Fruit fly (Drosophila melanogaster): Measurements from ENCODE around the gene lqfR.

DNA sequence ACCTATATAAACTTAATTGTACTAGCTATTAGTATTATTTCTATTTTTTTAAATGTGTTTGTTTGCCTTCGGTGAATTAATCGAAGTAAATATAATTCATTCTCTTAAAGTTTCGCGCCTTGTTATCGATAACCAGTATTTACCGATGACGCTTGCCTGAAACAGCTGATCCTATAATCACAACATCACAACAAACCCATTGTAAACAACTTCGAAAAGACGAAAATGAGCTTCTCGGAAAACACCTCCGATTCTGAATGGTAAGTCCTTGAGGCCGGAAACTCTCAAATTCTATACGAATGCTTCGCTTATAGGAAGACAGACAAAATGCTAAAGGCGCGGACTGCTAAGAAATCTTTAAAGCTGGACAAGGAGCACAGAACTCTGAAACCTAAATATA, 31.2 kb upstream of the lqfR start, which contains the start of gene CG34149:
- TF ChIP-seq kay (GFP tag; ENCODE audit: borderline replicate concordance) (no peak), CG7101 (tag; optimal IDR thresholded peaks at IDR 0.05) (no peak), Clk (GFP tag; optimal IDR thresholded peaks at IDR 0.05) (no peak), bab1 (GFP tag; optimal IDR thresholded peaks at IDR 0.05) (no peak), Crg-1 (GFP tag; optimal IDR thresholded peaks at IDR 0.05) (no peak), toe (GFP tag; optimal IDR thresholded peaks at IDR 0.05) (no peak), Hr96 (GFP tag; optimal IDR thresholded peaks at IDR 0.05) (no peak), CG33017 (tag; optimal IDR thresholded peaks at IDR 0.05) (no peak), cnc (optimal IDR thresholded peaks at IDR 0.05) (no peak), Mnt (GFP tag; optimal IDR thresholded peaks at IDR 0.05) (no peak)

Data from whole organism, adult.